Fruit fly (Drosophila melanogaster) whole organism, wandering third instar larva: Measurements from ENCODE around the gene Osi4.

Experiments
- OdsH ChIP-seq: fragments of 200-800 bp; sonication (Bioruptor generic); optimal IDR thresholded peaks from 2 replicates; lab custom pipeline; 2016; ENCODE audit warnings: missing biosample characterization, mild to moderate bottlenecking, missing genetic modification characterization
- Vsx2 ChIP-seq: fragments of 200-300, 225-300 bp; sonication (Bioruptor generic); optimal IDR thresholded peaks from 2 replicates; lab custom pipeline; 2018; ENCODE audit warnings: missing biosample characterization, missing genetic modification characterization; ENCODE audit not compliant: partially characterized antibody
- br ChIP-seq: fragments of 200-800 bp; sonication (Bioruptor generic); optimal IDR thresholded peaks from 2 replicates; lab custom pipeline; 2016; ENCODE audit warnings: missing biosample characterization, missing genetic modification characterization
- brk ChIP-seq: fragments of 200-800 bp; sonication (Bioruptor generic); optimal IDR thresholded peaks from 2 replicates; lab custom pipeline; 2016; ENCODE audit warnings: missing biosample characterization, mild to moderate bottlenecking, missing genetic modification characterization
- fru ChIP-seq: fragments of 200-800 bp; sonication (Bioruptor generic); optimal IDR thresholded peaks from 3 replicates; lab custom pipeline; 2016; ENCODE audit warnings: missing biosample characterization, mild to moderate bottlenecking, missing genetic modification characterization
- psq ChIP-seq: fragments of 200-800 bp; sonication (Bioruptor generic); optimal IDR thresholded peaks from 3 replicates; lab custom pipeline; 2017; ENCODE audit warnings: missing biosample characterization, mild to moderate bottlenecking, missing genetic modification characterization, moderate library complexity
- rgr ChIP-seq: fragments of 200-800 bp; sonication (Bioruptor generic); optimal IDR thresholded peaks from 3 replicates; lab custom pipeline; 2016; ENCODE audit warnings: missing biosample characterization, mild to moderate bottlenecking, missing genetic modification characterization

DNA sequence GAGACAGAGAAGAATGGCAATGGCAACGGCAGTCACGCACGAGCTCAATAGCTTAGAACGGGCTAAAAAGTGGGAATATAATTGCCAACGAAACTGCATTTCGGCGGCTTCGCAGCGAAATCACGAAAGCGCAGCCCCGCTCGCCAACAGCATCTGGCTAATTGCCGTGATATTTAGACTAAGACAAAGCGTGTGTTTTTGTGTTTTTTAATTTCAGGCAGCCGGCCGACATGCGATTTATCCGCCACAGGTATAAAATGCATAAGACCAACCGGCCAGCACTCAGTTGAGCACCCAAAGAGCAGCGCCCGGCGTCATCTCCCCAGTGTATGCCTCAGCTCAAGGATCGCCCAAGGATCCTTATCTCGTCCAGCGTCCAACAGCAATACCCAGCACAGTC is 33.3 kb upstream of the Osi4 start, which contains the start of gene Osi8:
- no peak for TF ChIP-seq OdsH (GFP tag; lab: Kevin White, UChicago)
- no peak for TF ChIP-seq br (GFP tag; lab: Kevin White, UChicago)
- no peak for TF ChIP-seq Vsx2
- TF ChIP-seq fru (GFP tag; lab: Kevin White, UChicago) = no peak
- TF ChIP-seq rgr (GFP tag; lab: Kevin White, UChicago) = no peak
- no peak for TF ChIP-seq brk
- no peak for TF ChIP-seq psq (GFP tag; lab: Kevin White, UChicago)
